Worm (Caenorhabditis elegans) whole organism, L4/young adult: ENCODE measurements around the gene srx-9.

Experiments
- W03F9.2 ChIP-seq: fragments of 150-350 bp; optimal IDR thresholded peaks from 2 replicates; lab custom pipeline; 2014; ENCODE audit warnings: missing biosample characterization, missing genetic modification characterization
- dao-5 ChIP-seq: sonication (generic microtip); optimal IDR thresholded peaks from 2 replicates; lab custom pipeline; 2016; ENCODE audit warnings: missing genotype, missing genetic modification characterization, moderate library complexity, missing compliant biosample characterization

ce11 chrV:7387755-7388154, 7.5 kb downstream of the srx-9 start, which contains the start of gene C02H6.3:
- TF ChIP-seq W03F9.2: no peak
- no peak for TF ChIP-seq dao-5 (tag; lab: Kevin White, UChicago)
